Worm (Caenorhabditis elegans): Measurements from ENCODE around the gene paa-1.
A peak's percentile ranks its signal among the peaks of the same experiment; 100 is the strongest.

paa-1 gene

ce11 chrIII:5421406-5421805 lies 29.1 kb upstream of the paa-1 start:
- TF ChIP-seq ctbp-1 (GFP tag; IDR thresholded peaks at IDR 0.05) (no peak), nhr-11 (tag; optimal IDR thresholded peaks at IDR 0.05) (peak; percentile 20), Y75B8A.6 (GFP tag; IDR thresholded peaks at IDR 0.05) (no peak), lsy-2 (tag; optimal IDR thresholded peaks at IDR 0.05) (peak in 1 of 2 experiments; percentile 18), nhr-48 (tag; optimal IDR thresholded peaks at IDR 0.05) (peak; percentile 13), lin-38 (GFP tag; IDR thresholded peaks at IDR 0.05) (peak; percentile 33; the same call in 1 of the 2 replicates), hmg-1.1 (GFP tag; IDR thresholded peaks at IDR 0.05) (0 out of 2 replicates have a peak, but pooled peaks have one; percentile 11), jun-1 (tag; optimal IDR thresholded peaks at IDR 0.05) (no peak), unc-62 (GFP tag; optimal IDR thresholded peaks at IDR 0.05 in 1 of 2) (peak in 1 of 2 experiments; percentile 22), unc-62 (tag; optimal IDR thresholded peaks at IDR 0.05) (no peak), mxl-3 (GFP tag; optimal IDR thresholded peaks at IDR 0.05) (peak; percentile 61), ama-1 (optimal IDR thresholded peaks at IDR 0.05) (no peak), hlh-30 (tag; optimal IDR thresholded peaks at IDR 0.05; ENCODE audit: insufficient read depth) (peak; percentile 13), daf-16 (GFP tag; optimal IDR thresholded peaks at IDR 0.05) (no peak), daf-16 (tag; optimal IDR thresholded peaks at IDR 0.05) (peak; percentile 67), sdz-12 (GFP tag; optimal IDR thresholded peaks at IDR 0.05) (no peak), F10B5.3 (tag; optimal IDR thresholded peaks at IDR 0.05) (no peak), hif-1 (tag; optimal IDR thresholded peaks at IDR 0.05) (peak in 1 of 2 experiments; percentile 18), nhr-28 (tag; optimal IDR thresholded peaks at IDR 0.05) (peak; percentile 56), mdl-1 (tag; optimal IDR thresholded peaks at IDR 0.05) (peak in 1 of 2 experiments; percentile 34), lin-1 (GFP tag; IDR thresholded peaks at IDR 0.05) (peak; percentile 45; the same call in 1 of the 2 replicates), mes-2 (tag; optimal IDR thresholded peaks at IDR 0.05; ENCODE audit: poor library complexity, severe bottlenecking) (peak; percentile 24), hlh-11 (tag; optimal IDR thresholded peaks at IDR 0.05) (peak; percentile 72), dve-1 (tag; optimal IDR thresholded peaks at IDR 0.05; ENCODE audit: insufficient read depth) (peak; percentile 46), dmd-6 (GFP tag; IDR thresholded peaks at IDR 0.05) (peak; percentile 71), rbr-2 (tag; optimal IDR thresholded peaks at IDR 0.05) (peak; percentile 27), mep-1 (tag; optimal IDR thresholded peaks at IDR 0.05) (peak; percentile 64), pha-4 (GFP tag; IDR thresholded peaks at IDR 0.05) (0 out of 2 replicates have a peak, but pooled peaks have one; percentile 5), pha-4 (tag; optimal IDR thresholded peaks at IDR 0.05) (no peak), pqm-1 (tag; optimal IDR thresholded peaks at IDR 0.05) (peak; percentile 25)

- TF ChIP-seq hlh-11 (tag; optimal IDR thresholded peaks at IDR 0.05) (peak; percentile 2), F26F4.8 (GFP tag; conservative IDR thresholded peaks at IDR 0.05) (no peak), snpc-1.2 (GFP tag; IDR thresholded peaks at IDR 0.05) (no peak), hmg-1.1 (GFP tag; IDR thresholded peaks at IDR 0.05) (0 out of 2 replicates have a peak, but pooled peaks have one; percentile 7)
Observed at ce11 chrIII:5422561-5423103, 27.9 kb upstream of the paa-1 start.

- no peak for TF ChIP-seq lsy-2 (tag; optimal IDR thresholded peaks at IDR 0.05)
- TF ChIP-seq hlh-11 (tag; optimal IDR thresholded peaks at IDR 0.05) = peak; percentile 31
- TF ChIP-seq lin-39 (tag; optimal IDR thresholded peaks at IDR 0.05) = no peak
- no peak for TF ChIP-seq jun-1 (tag; optimal IDR thresholded peaks at IDR 0.05)
- TF ChIP-seq ztf-11 (tag; optimal IDR thresholded peaks at IDR 0.05) = no peak
- no peak for TF ChIP-seq nhr-77 (tag; optimal IDR thresholded peaks at IDR 0.05)
- TF ChIP-seq dmd-8 (GFP tag; IDR thresholded peaks at IDR 0.05) = 0 out of 2 replicates have a peak, but pooled peaks have one; percentile 38
- no peak for TF ChIP-seq daf-16 (GFP tag; optimal IDR thresholded peaks at IDR 0.05)
- TF ChIP-seq daf-16 (tag; optimal IDR thresholded peaks at IDR 0.05) = no peak
- 0 out of 2 replicates have a peak, but pooled peaks have one; percentile 23 for TF ChIP-seq nhr-42 (GFP tag; IDR thresholded peaks at IDR 0.05)
- no peak for TF ChIP-seq nhr-102 (tag; optimal IDR thresholded peaks at IDR 0.05)
- TF ChIP-seq hlh-30 (tag; optimal IDR thresholded peaks at IDR 0.05; ENCODE audit: insufficient read depth) = peak; percentile 36
- no peak for TF ChIP-seq F37D6.2 (tag; optimal IDR thresholded peaks at IDR 0.05)
- TF ChIP-seq sdz-12 (GFP tag; optimal IDR thresholded peaks at IDR 0.05) = no peak
- TF ChIP-seq fos-1 (tag; optimal IDR thresholded peaks at IDR 0.05) = no peak
- no peak for TF ChIP-seq nhr-76 (tag; optimal IDR thresholded peaks at IDR 0.05)
- TF ChIP-seq nhr-28 (tag; optimal IDR thresholded peaks at IDR 0.05) = peak; percentile 1
- no peak for TF ChIP-seq daf-12 (tag; optimal IDR thresholded peaks at IDR 0.05)
- no peak for TF ChIP-seq zag-1 (tag; optimal IDR thresholded peaks at IDR 0.05)
- TF ChIP-seq dmd-9 (GFP tag; IDR thresholded peaks at IDR 0.05) = no peak
- TF ChIP-seq aha-1 (tag) = peak; percentile 12
- TF ChIP-seq madf-5 (GFP tag; IDR thresholded peaks at IDR 0.05) = no peak
- TF ChIP-seq lin-13 (GFP tag; optimal IDR thresholded peaks at IDR 0.05) = no peak
Observed at ce11 chrIII:5423665-5424133, 26.8 kb upstream of the paa-1 start, which contains the start of gene dnj-24. Gene dnj-24, minus strand, starts transcription at chrIII:5424083.
